Fruit fly (Drosophila melanogaster) whole organism, embryonic: ENCODE measurements around the gene dgt1.
A peak's percentile ranks its signal among the peaks of the same experiment; 100 is the strongest.

Source experiments
- ATbp ChIP-seq: fragments of 200-800 bp; sonication (Bioruptor generic); optimal IDR thresholded peaks from 2 replicates; lab custom pipeline; 2017; ENCODE audit warnings: missing biosample characterization, mild to moderate bottlenecking, missing genetic modification characterization, missing genetic modification reagents
- B-H2 ChIP-seq: fragments of 200-800 bp; sonication (Bioruptor generic); optimal IDR thresholded peaks from 2 replicates; lab custom pipeline; 2018; ENCODE audit warnings: missing biosample characterization, mild to moderate bottlenecking, missing genetic modification characterization
- Blimp-1 ChIP-seq: fragments of 200-800 bp; sonication (Bioruptor generic); optimal IDR thresholded peaks from 3 replicates; lab custom pipeline; 2018; ENCODE audit warnings: missing biosample characterization, missing genetic modification characterization, mild to moderate bottlenecking, moderate library complexity, missing genetic modification reagents
- CG11560 ChIP-seq: fragments of 200-800 bp; sonication (Bioruptor generic); IDR thresholded peaks from 3 replicates; pipeline ENCODE4 v1.3.6; 2022; ENCODE audit warnings: missing biosample characterization, missing genetic modification characterization
- CG11723 ChIP-seq: fragments of 200-800 bp; sonication (Bioruptor generic); optimal IDR thresholded peaks from 2 replicates; lab custom pipeline; 2017; ENCODE audit warnings: missing biosample characterization, mild to moderate bottlenecking, missing genetic modification characterization
- CG12155 ChIP-seq: fragments of 200-800 bp; sonication (Bioruptor generic); optimal IDR thresholded peaks from 3 replicates; lab custom pipeline; 2016; ENCODE audit warnings: missing biosample characterization, missing genetic modification characterization
- CG14014 ChIP-seq: fragments of 200-800 bp; sonication (Bioruptor generic); IDR thresholded peaks from 2 replicates; pipeline ENCODE4 v1.3.6; 2022; ENCODE audit warnings: missing biosample characterization, missing genetic modification characterization
- CG17829 ChIP-seq: fragments of 200-800 bp; optimal IDR thresholded peaks from 2 replicates; lab custom pipeline; 2019; ENCODE audit warnings: missing biosample characterization, mild to moderate bottlenecking, missing genetic modification characterization, moderate library complexity
- CG18262 ChIP-seq: fragments of 200-800 bp; optimal IDR thresholded peaks from 3 replicates; lab custom pipeline; 2019; ENCODE audit warnings: missing biosample characterization, mild to moderate bottlenecking, missing genetic modification characterization, moderate library complexity
- CG2678 ChIP-seq: fragments of 200-800 bp; sonication (Bioruptor generic); optimal IDR thresholded peaks from 3 replicates; lab custom pipeline; 2019; ENCODE audit warnings: missing biosample characterization, mild to moderate bottlenecking, missing genetic modification characterization, moderate library complexity
- CG31388 ChIP-seq: fragments of 200-800 bp; sonication (Bioruptor generic); optimal IDR thresholded peaks from 2 replicates; lab custom pipeline; 2016; ENCODE audit warnings: missing biosample characterization, missing genetic modification characterization
- CG32767 ChIP-seq: fragments of 200-800 bp; sonication (Bioruptor generic); IDR thresholded peaks from 2 replicates; pipeline ENCODE4 v1.3.6; 2022; ENCODE audit warnings: missing biosample characterization, missing genetic modification characterization
- CG34224 ChIP-seq: fragments of 200-800 bp; sonication (Bioruptor generic); IDR thresholded peaks from 3 replicates; pipeline ENCODE4 v1.3.6; 2022; ENCODE audit warnings: missing biosample characterization, missing genetic modification characterization; ENCODE audit not compliant: partially characterized antibody
- CG3838 ChIP-seq: fragments of 200-800 bp; sonication (Bioruptor generic); optimal IDR thresholded peaks from 3 replicates; lab custom pipeline; 2016; ENCODE audit warnings: missing biosample characterization, missing genetic modification characterization
- CG3995 ChIP-seq: fragments of 200-800 bp; sonication (Bioruptor generic); optimal IDR thresholded peaks from 3 replicates; lab custom pipeline; 2016; ENCODE audit warnings: missing biosample characterization, missing genetic modification characterization
- CG9437 ChIP-seq: fragments of 200-800 bp; sonication (Bioruptor generic); optimal IDR thresholded peaks from 2 replicates; lab custom pipeline; 2018; ENCODE audit warnings: missing biosample characterization, mild to moderate bottlenecking, missing genetic modification characterization
- Ets97D ChIP-seq: fragments of 200-800 bp; sonication (Bioruptor generic); optimal IDR thresholded peaks from 3 replicates; lab custom pipeline; 2016; ENCODE audit warnings: missing biosample characterization, missing genetic modification characterization
- Fer3 ChIP-seq: fragments of 200-800 bp; sonication (Bioruptor generic); optimal IDR thresholded peaks from 2 replicates; lab custom pipeline; 2018; ENCODE audit warnings: missing biosample characterization, mild to moderate bottlenecking, missing genetic modification characterization, moderate library complexity
- Gug ChIP-seq: fragments of 200-800 bp; sonication (Bioruptor generic); IDR thresholded peaks from 4 replicates; pipeline ENCODE4 v1.3.6; 2022; ENCODE audit warnings: missing biosample characterization, missing genetic modification characterization
- HHEX ChIP-seq: fragments of 200-800 bp; sonication (Bioruptor generic); optimal IDR thresholded peaks from 3 replicates; lab custom pipeline; 2017; ENCODE audit warnings: missing biosample characterization, mild to moderate bottlenecking, missing genetic modification characterization, missing genetic modification reagents
- HLH54F ChIP-seq: fragments of 200-800 bp; sonication (Bioruptor generic); optimal IDR thresholded peaks from 3 replicates; lab custom pipeline; 2016; ENCODE audit warnings: missing biosample characterization, missing genetic modification characterization
- Hmr ChIP-seq: fragments of 200-800 bp; sonication (Bioruptor generic); optimal IDR thresholded peaks from 3 replicates; lab custom pipeline; 2017; ENCODE audit warnings: mild to moderate bottlenecking, missing biosample characterization, missing genetic modification reagents, missing genetic modification characterization
- Lhr ChIP-seq: fragments of 200-800 bp; sonication (Bioruptor generic); optimal IDR thresholded peaks from 3 replicates; lab custom pipeline; 2017; ENCODE audit warnings: mild to moderate bottlenecking, missing biosample characterization, missing genetic modification reagents, missing genetic modification characterization
- Lpt ChIP-seq: fragments of >200 bp; optimal IDR thresholded peaks from 2 replicates; lab custom pipeline; 2018; ENCODE audit warnings: missing biosample characterization, missing genetic modification characterization
- NC2α ChIP-seq: fragments of 200-800 bp; sonication (Bioruptor generic); optimal IDR thresholded peaks from 2 replicates; lab custom pipeline; 2016; ENCODE audit warnings: missing biosample characterization, missing genetic modification characterization
- Optix ChIP-seq: fragments of 200-800 bp; sonication (Bioruptor generic); IDR thresholded peaks from 3 replicates; pipeline ENCODE4 v1.3.6; 2022; ENCODE audit warnings: missing biosample characterization, missing genetic modification characterization
- Pdp1 ChIP-seq, 2 experiments: fragments of 200-800 bp; sonication (Bioruptor generic); optimal IDR thresholded peaks; 3 replicates each; lab custom pipeline; 2016; ENCODE audit warnings: missing biosample characterization in 2 of 2, missing genetic modification characterization in 2 of 2, mild to moderate bottlenecking in 1 of 2, moderate library complexity in 1 of 2
- Ptx1 ChIP-seq: fragments of 200-800 bp; sonication (Bioruptor generic); IDR thresholded peaks from 2 replicates; pipeline ENCODE4 v1.3.6; 2022; ENCODE audit warnings: missing biosample characterization, missing genetic modification characterization
- Scr ChIP-seq: fragments of 200-800 bp; sonication (Bioruptor generic); IDR thresholded peaks from 2 replicates; pipeline ENCODE4 v1.3.6; 2022; ENCODE audit warnings: missing biosample characterization, missing genetic modification characterization; ENCODE audit not compliant: partially characterized antibody
- Sry-β ChIP-seq: fragments of 200-800 bp; sonication (Bioruptor generic); optimal IDR thresholded peaks from 2 replicates; lab custom pipeline; 2018; ENCODE audit warnings: missing biosample characterization, mild to moderate bottlenecking, missing genetic modification characterization, moderate library complexity
- Vsx1 ChIP-seq: fragments of 200-800 bp; sonication (Bioruptor generic); optimal IDR thresholded peaks from 2 replicates; lab custom pipeline; 2017; ENCODE audit warnings: missing biosample characterization, mild to moderate bottlenecking, missing genetic modification characterization, missing genetic modification reagents
- Xbp1 ChIP-seq: fragments of 200-800 bp; sonication (Bioruptor generic); optimal IDR thresholded peaks from 3 replicates; lab custom pipeline; 2016; ENCODE audit warnings: missing biosample characterization, mild to moderate bottlenecking, missing genetic modification characterization
- Xrp1 ChIP-seq: fragments of 200-800 bp; sonication (Bioruptor generic); IDR thresholded peaks from 2 replicates; pipeline ENCODE4 v1.3.6; 2022; ENCODE audit warnings: missing biosample characterization, missing genetic modification characterization
- ase ChIP-seq: fragments of 200-800 bp; sonication (Bioruptor generic); IDR thresholded peaks from 3 replicates; pipeline ENCODE4 v1.3.6; 2022; ENCODE audit warnings: missing biosample characterization, missing genetic modification characterization
- bbx ChIP-seq: fragments of 200-800 bp; sonication (Bioruptor generic); IDR thresholded peaks from 2 replicates; pipeline ENCODE4 v1.3.6; 2022; ENCODE audit warnings: missing biosample characterization, missing genetic modification characterization; ENCODE audit not compliant: partially characterized antibody
- chm ChIP-seq: fragments of 200-800 bp; sonication (Bioruptor generic); IDR thresholded peaks from 2 replicates; pipeline ENCODE4 v1.3.6; 2022; ENCODE audit warnings: missing biosample characterization, missing genetic modification characterization
- crol ChIP-seq: fragments of 200-800 bp; sonication (Bioruptor generic); IDR thresholded peaks from 2 replicates; pipeline ENCODE4 v1.3.6; 2022; ENCODE audit warnings: missing biosample characterization, missing genetic modification characterization
- ewg ChIP-seq: fragments of 200-800 bp; sonication (Bioruptor generic); optimal IDR thresholded peaks from 3 replicates; lab custom pipeline; 2017; ENCODE audit warnings: mild to moderate bottlenecking, missing biosample characterization, missing genetic modification reagents, missing genetic modification characterization
- h ChIP-seq: fragments of >200 bp; optimal IDR thresholded peaks from 2 replicates; lab custom pipeline; 2017
- inv ChIP-seq: fragments of 200-800 bp; sonication (Bioruptor generic); IDR thresholded peaks from 2 replicates; pipeline ENCODE4 v1.3.6; 2022; ENCODE audit warnings: missing biosample characterization, missing genetic modification characterization; ENCODE audit not compliant: partially characterized antibody
- nerfin-1 ChIP-seq: fragments of 200-800 bp; sonication (Bioruptor generic); optimal IDR thresholded peaks from 3 replicates; lab custom pipeline; 2019; ENCODE audit warnings: missing biosample characterization, mild to moderate bottlenecking, missing genetic modification characterization, moderate library complexity
- oc ChIP-seq: fragments of 200-800 bp; sonication (Bioruptor generic); optimal IDR thresholded peaks from 2 replicates; lab custom pipeline; 2018; ENCODE audit warnings: missing biosample characterization, mild to moderate bottlenecking, missing genetic modification characterization, moderate library complexity
- otp ChIP-seq: fragments of 200-800 bp; sonication (Bioruptor generic); IDR thresholded peaks from 3 replicates; pipeline ENCODE4, ENCODE4 v1.3.6; 2022; ENCODE audit warnings: missing biosample characterization, missing genetic modification characterization
- pum ChIP-seq: fragments of 200-800 bp; sonication (Bioruptor generic); optimal IDR thresholded peaks from 2 replicates; lab custom pipeline; 2016; ENCODE audit warnings: missing biosample characterization, missing genetic modification characterization
- sim ChIP-seq: fragments of 200-800 bp; sonication (Bioruptor generic); IDR thresholded peaks from 2 replicates; pipeline ENCODE4 v1.3.6; 2022; ENCODE audit warnings: missing biosample characterization, missing genetic modification characterization
- sisA ChIP-seq: fragments of 200-800 bp; sonication (Bioruptor generic); IDR thresholded peaks from 2 replicates; pipeline ENCODE4 v1.3.6; 2022; ENCODE audit warnings: missing biosample characterization, missing genetic modification characterization
- sna ChIP-seq: fragments of 200-800 bp; sonication (Bioruptor generic); IDR thresholded peaks from 2 replicates; pipeline ENCODE4 v1.3.6; 2022; ENCODE audit warnings: missing biosample characterization, missing genetic modification characterization; ENCODE audit not compliant: partially characterized antibody
- tna ChIP-seq: fragments of 200-800 bp; sonication (Bioruptor generic); IDR thresholded peaks from 2 replicates; pipeline ENCODE4 v1.3.6; 2022; ENCODE audit warnings: missing biosample characterization, missing genetic modification characterization; ENCODE audit not compliant: partially characterized antibody
- vvl ChIP-seq: fragments of 200-800 bp; sonication (Bioruptor generic); IDR thresholded peaks from 2 replicates; pipeline ENCODE4 v1.3.6; 2022; ENCODE audit warnings: missing biosample characterization, missing genetic modification characterization
- wek ChIP-seq: fragments of 200-800 bp; sonication (Bioruptor generic); optimal IDR thresholded peaks from 3 replicates; lab custom pipeline; 2018; ENCODE audit warnings: missing biosample characterization, mild to moderate bottlenecking, missing genetic modification characterization, moderate library complexity
- zfh1 ChIP-seq: fragments of 200-800 bp; sonication (Bioruptor generic); IDR thresholded peaks from 3 replicates; pipeline ENCODE4 v1.3.6; 2022; ENCODE audit warnings: missing biosample characterization, missing genetic modification characterization

Gene dgt1

DNA sequence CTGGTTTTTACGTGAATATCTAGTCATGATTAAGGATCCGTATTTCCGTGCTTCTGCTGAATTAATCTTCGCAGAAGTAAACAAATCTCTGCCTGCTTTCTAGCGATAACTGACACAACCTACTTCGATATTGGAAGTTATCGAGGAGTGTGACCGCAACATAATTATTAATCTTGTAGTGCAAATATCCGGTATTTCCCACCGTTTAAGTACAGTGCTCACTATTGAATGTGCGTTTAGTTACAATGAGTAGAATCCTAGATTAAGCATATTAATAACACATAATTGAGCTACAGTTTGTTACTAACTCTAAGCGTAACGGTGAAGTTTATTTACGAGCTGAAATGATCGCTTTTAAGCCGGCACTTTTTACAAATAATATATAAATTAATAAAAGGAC, 2.5 kb upstream of the dgt1 start (continued):
- no peak for TF ChIP-seq pum (GFP tag; lab: Kevin White, UChicago)
- TF ChIP-seq ewg, result peak; percentile 6
- TF ChIP-seq ase, result peak; percentile 28; the same call in 1 of the 3 replicates
- no peak for TF ChIP-seq Optix (GFP tag; lab: Robert Waterston, UW)
- no peak for TF ChIP-seq sim (GFP tag; lab: Robert Waterston, UW)
- TF ChIP-seq nerfin-1 (tag; lab: Kevin White, UChicago), result peak; percentile 16
- peak in 1 of 2 experiments; percentile 54 for TF ChIP-seq Pdp1 (GFP tag; optimal IDR thresholded peaks at IDR 0.05; lab: Kevin White, UChicago)
- peak; percentile 59 for TF ChIP-seq CG17829
- TF ChIP-seq Sry-β (GFP tag; lab: Kevin White, UChicago), result no peak
- peak; percentile 90 for TF ChIP-seq Ets97D (GFP tag; lab: Kevin White, UChicago)
- TF ChIP-seq sisA (GFP tag; lab: Robert Waterston, UW), result no peak
- TF ChIP-seq Xrp1 (GFP tag; lab: Robert Waterston, UW), result peak; percentile 32; the same call in 1 of the 2 replicates
- peak; percentile 58 for TF ChIP-seq CG34224 (GFP tag; lab: Robert Waterston, UW)
- peak; percentile 61 for TF ChIP-seq Hmr (GFP tag; lab: Kevin White, UChicago)
- peak; percentile 75 for TF ChIP-seq vvl (GFP tag; lab: Robert Waterston, UW)
- TF ChIP-seq CG9437, result peak; percentile 3
- no peak for TF ChIP-seq Vsx1 (GFP tag; lab: Kevin White, UChicago)
- peak; percentile 67 for TF ChIP-seq Fer3 (tag; lab: Kevin White, UChicago)
- TF ChIP-seq CG31388 (GFP tag; lab: Kevin White, UChicago), result no peak
- TF ChIP-seq NC2α (GFP tag; lab: Kevin White, UChicago), result no peak
- TF ChIP-seq CG3838, result no peak
- peak; percentile 59 for TF ChIP-seq Xbp1
- TF ChIP-seq CG14014 (GFP tag; lab: Robert Waterston, UW), result no peak
- no peak for TF ChIP-seq CG11560 (tag; lab: Robert Waterston, UW)
- no peak for TF ChIP-seq CG3995
- TF ChIP-seq ATbp (GFP tag; lab: Kevin White, UChicago), result no peak
- peak; percentile 32 for TF ChIP-seq CG18262 (tag; lab: Kevin White, UChicago)
- TF ChIP-seq Lpt (GFP tag; lab: Kevin White, UChicago), result no peak
- no peak for TF ChIP-seq otp
- peak; percentile 40 for TF ChIP-seq CG12155
- TF ChIP-seq Scr (GFP tag; lab: Robert Waterston, UW), result peak; percentile 54
- TF ChIP-seq B-H2 (GFP tag; lab: Kevin White, UChicago), result peak; percentile 86
- no peak for TF ChIP-seq CG32767
- peak; percentile 33 for TF ChIP-seq HHEX
- TF ChIP-seq HLH54F (GFP tag; lab: Kevin White, UChicago), result peak; percentile 21
- TF ChIP-seq Gug (GFP tag; lab: Robert Waterston, UW), result peak; percentile 38; the same call in 1 of the 4 replicates
- TF ChIP-seq Lhr, result peak; percentile 10
- no peak for TF ChIP-seq crol (GFP tag; lab: Robert Waterston, UW)
- no peak for TF ChIP-seq CG2678 (tag; lab: Kevin White, UChicago)
- peak; percentile 38 for TF ChIP-seq oc (tag; lab: Kevin White, UChicago)
- TF ChIP-seq bbx (GFP tag; lab: Robert Waterston, UW), result peak; percentile 36; the same call in 1 of the 2 replicates
- peak; percentile 34 for TF ChIP-seq wek (GFP tag; lab: Kevin White, UChicago)
- 0 out of 2 replicates have a peak, but pooled peaks have one; percentile 49 for TF ChIP-seq sna
- TF ChIP-seq h (lab: Kevin White, UChicago), result no peak
- TF ChIP-seq chm, result peak; percentile 79
- peak; percentile 3 for TF ChIP-seq Blimp-1
- TF ChIP-seq CG11723 (GFP tag; lab: Kevin White, UChicago), result no peak
- TF ChIP-seq Ptx1 (GFP tag; lab: Robert Waterston, UW), result peak; percentile 49
- TF ChIP-seq tna, result no peak
- TF ChIP-seq zfh1, result peak; percentile 56; the same call in 2 of the 3 replicates
- TF ChIP-seq inv, result no peak
